Worm (Caenorhabditis elegans) whole organism, L4/young adult: ENCODE measurements around the gene ccdc-55.

Source experiments
- W03F9.2 ChIP-seq: fragments of 150-350 bp; optimal IDR thresholded peaks from 2 replicates; lab custom pipeline; 2014; ENCODE audit warnings: missing biosample characterization, missing genetic modification characterization
- dao-5 ChIP-seq: sonication (generic microtip); optimal IDR thresholded peaks from 2 replicates; lab custom pipeline; 2016; ENCODE audit warnings: missing genotype, missing genetic modification characterization, moderate library complexity, missing compliant biosample characterization
- him-1 ChIP-seq: sonication (generic microtip); optimal IDR thresholded peaks from 2 replicates; lab custom pipeline; 2016; ENCODE audit warnings: missing genotype, missing genetic modification reagents, missing genetic modification characterization, missing compliant biosample characterization

The ccdc-55 gene

DNA sequence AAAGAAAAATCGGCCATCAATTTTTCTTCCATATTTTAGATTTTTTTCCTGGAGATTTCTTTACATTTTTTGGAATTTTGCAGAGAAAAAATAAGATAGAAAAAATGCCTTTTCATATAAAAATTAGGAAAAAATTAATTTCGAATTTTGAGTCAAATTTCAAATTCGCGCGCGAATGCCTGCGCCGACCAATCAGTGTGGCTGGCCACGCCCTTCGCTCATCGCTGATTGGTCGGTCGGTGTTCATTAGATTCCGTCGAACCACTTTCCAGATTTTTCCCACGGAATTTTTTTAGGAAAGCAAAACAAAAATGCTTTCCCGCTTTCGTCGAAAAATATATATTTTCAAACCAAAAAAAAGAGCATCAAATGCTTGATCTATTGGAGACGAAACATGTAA is 48.2 kb downstream of the ccdc-55 start:
- TF ChIP-seq W03F9.2 (tag; lab: Kevin White, UChicago) (no peak), him-1 (tag; lab: Kevin White, UChicago) (no peak), dao-5 (no peak)

DNA sequence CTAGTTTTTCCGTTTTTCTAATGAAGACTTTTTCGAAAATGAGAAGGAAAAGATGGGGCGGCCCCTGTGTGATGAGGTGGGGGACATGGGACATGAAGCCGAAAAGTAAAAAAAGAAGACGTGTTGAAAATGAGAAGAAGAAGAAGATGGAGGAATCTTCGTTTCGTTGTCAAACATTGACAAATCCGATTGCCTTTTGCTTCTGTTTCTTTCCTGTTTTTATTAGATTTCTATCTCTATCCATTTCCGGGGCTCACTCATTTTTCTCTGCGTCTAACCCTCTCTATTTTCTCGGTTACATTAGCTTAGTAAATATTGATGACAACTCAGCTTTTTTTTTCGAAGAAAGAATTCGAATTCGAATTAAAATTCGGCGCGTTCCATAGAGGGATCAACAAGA is 48.8 kb downstream of the ccdc-55 start:
- no peak for TF ChIP-seq dao-5
- TF ChIP-seq W03F9.2 (tag; lab: Kevin White, UChicago): no peak
- TF ChIP-seq him-1 (tag; lab: Kevin White, UChicago): no peak
